Worm (Caenorhabditis elegans): ENCODE measurements around the gene R04B5.1.

The R04B5.1 gene

ce11 chrV:10066769-10067168, 11.4 kb downstream of the R04B5.1 start, which contains the start of gene npr-39:
Gene npr-39, plus strand, starts transcription at chrV:10067069.
- TF ChIP-seq F16B12.6 (tag; optimal IDR thresholded peaks at IDR 0.05), result no peak
- no peak for TF ChIP-seq nhr-20 (tag; optimal IDR thresholded peaks at IDR 0.05)
- TF ChIP-seq sup-37 (GFP tag; optimal IDR thresholded peaks at IDR 0.05), result no peak
- no peak for TF ChIP-seq nhr-85 (tag)
- TF ChIP-seq unc-98 (GFP tag; IDR thresholded peaks at IDR 0.05), result no peak

ce11 chrV:10065679-10066078, 12.5 kb downstream of the R04B5.1 start:
- TF ChIP-seq nhr-237 (tag; optimal IDR thresholded peaks at IDR 0.05) (no peak), ets-5 (GFP tag; IDR thresholded peaks at IDR 0.05) (no peak), nhr-90 (tag; optimal IDR thresholded peaks at IDR 0.05; ENCODE audit: poor library complexity) (no peak), lir-3 (tag; optimal IDR thresholded peaks at IDR 0.05; ENCODE audit: poor library complexity) (no peak), irx-1 (tag; optimal IDR thresholded peaks at IDR 0.05) (no peak), fkh-4 (tag; optimal IDR thresholded peaks at IDR 0.05; ENCODE audit: borderline replicate concordance) (peak; percentile 84), dsc-1 (tag; optimal IDR thresholded peaks at IDR 0.05) (peak; percentile 93), elt-2 (tag; optimal IDR thresholded peaks at IDR 0.05) (no peak)

- TF ChIP-seq efl-3 (GFP tag; optimal IDR thresholded peaks at IDR 0.05) (no peak), unc-62 (GFP tag; optimal IDR thresholded peaks at IDR 0.05) (no peak), zag-1 (tag; optimal IDR thresholded peaks at IDR 0.05) (no peak), nhr-19 (GFP tag; conservative IDR thresholded peaks at IDR 0.05) (no peak), hlh-4 (tag; optimal IDR thresholded peaks at IDR 0.05) (no peak), irx-1 (tag; optimal IDR thresholded peaks at IDR 0.05) (no peak)
These were observed 13.9 kb downstream of the R04B5.1 start, which contains the start of gene fipr-13 for ce11 chrV:10064221-10064620. Gene fipr-13, plus strand, starts transcription at chrV:10064521.

ce11 chrV:10060039-10060438, 18.1 kb downstream of the R04B5.1 start:
- no peak for TF ChIP-seq nhr-19 (GFP tag; conservative IDR thresholded peaks at IDR 0.05)
- no peak for TF ChIP-seq lir-3 (tag; optimal IDR thresholded peaks at IDR 0.05; ENCODE audit: poor library complexity)
- peak; percentile 49 for TF ChIP-seq pag-3 (tag; optimal IDR thresholded peaks at IDR 0.05; ENCODE audit: borderline replicate concordance, insufficient read depth)
- peak; percentile 7 for TF ChIP-seq snu-23 (GFP tag; optimal IDR thresholded peaks at IDR 0.05)
- TF ChIP-seq sptf-1 (tag; optimal IDR thresholded peaks at IDR 0.05), result no peak
- peak; percentile 51 for TF ChIP-seq lin-14 (GFP tag; optimal IDR thresholded peaks at IDR 0.05)
- no peak for TF ChIP-seq mep-1 (tag; optimal IDR thresholded peaks at IDR 0.05)
- no peak for TF ChIP-seq hpl-2 (GFP tag; optimal IDR thresholded peaks at IDR 0.05)
- TF ChIP-seq rnt-1 (tag; optimal IDR thresholded peaks at IDR 0.05), result peak; percentile 57
- TF ChIP-seq jun-1 (tag; optimal IDR thresholded peaks at IDR 0.05), result no peak
- TF ChIP-seq lsy-2 (tag; optimal IDR thresholded peaks at IDR 0.05), result peak in 1 of 2 experiments; percentile 27
- peak; percentile 41 for TF ChIP-seq lin-39 (tag; optimal IDR thresholded peaks at IDR 0.05)
- TF ChIP-seq C16A3.4 (tag; optimal IDR thresholded peaks at IDR 0.05), result no peak
- TF ChIP-seq nhr-71 (tag; optimal IDR thresholded peaks at IDR 0.05), result peak; percentile 36

ce11 chrV:10058748-10059147, 19.4 kb downstream of the R04B5.1 start:
- TF ChIP-seq unc-130 (tag; optimal IDR thresholded peaks at IDR 0.05) (no peak), Y116A8C.19 (tag; optimal IDR thresholded peaks at IDR 0.05; ENCODE audit: borderline replicate concordance) (no peak), nhr-76 (tag; optimal IDR thresholded peaks at IDR 0.05) (no peak), F16B12.6 (tag; optimal IDR thresholded peaks at IDR 0.05) (no peak), ceh-8 (GFP tag; optimal IDR thresholded peaks at IDR 0.05) (no peak), snu-23 (GFP tag; optimal IDR thresholded peaks at IDR 0.05) (no peak), vab-15 (tag; optimal IDR thresholded peaks at IDR 0.05) (no peak), swsn-7 (tag; optimal IDR thresholded peaks at IDR 0.05) (no peak), tlp-1 (tag; optimal IDR thresholded peaks at IDR 0.05) (no peak), efl-1 (optimal IDR thresholded peaks at IDR 0.05) (no peak), efl-1 (GFP tag; optimal IDR thresholded peaks at IDR 0.05 in 1 of 2) (no peak), isw-1 (GFP tag; IDR thresholded peaks at IDR 0.05) (no peak), irx-1 (tag; optimal IDR thresholded peaks at IDR 0.05) (no peak), blmp-1 (tag; optimal IDR thresholded peaks at IDR 0.05) (no peak), nhr-20 (tag; optimal IDR thresholded peaks at IDR 0.05) (no peak), rnt-1 (tag; optimal IDR thresholded peaks at IDR 0.05) (no peak), ceh-63 (GFP tag; optimal IDR thresholded peaks at IDR 0.05) (no peak), ztf-11 (tag; optimal IDR thresholded peaks at IDR 0.05) (no peak)
